Fruit fly (Drosophila melanogaster) S2 (cell line): Measurements from ENCODE around the gene CG3224.

Experiments
- CG8478 ChIP-seq: fragments of >200 bp; optimal IDR thresholded peaks from 2 replicates; lab custom pipeline; 2018
- CTCF ChIP-seq, 2 experiments: fragments of >200 bp; optimal IDR thresholded peaks; 2 replicates each; lab custom pipeline; 2018

CG3224 gene

DNA sequence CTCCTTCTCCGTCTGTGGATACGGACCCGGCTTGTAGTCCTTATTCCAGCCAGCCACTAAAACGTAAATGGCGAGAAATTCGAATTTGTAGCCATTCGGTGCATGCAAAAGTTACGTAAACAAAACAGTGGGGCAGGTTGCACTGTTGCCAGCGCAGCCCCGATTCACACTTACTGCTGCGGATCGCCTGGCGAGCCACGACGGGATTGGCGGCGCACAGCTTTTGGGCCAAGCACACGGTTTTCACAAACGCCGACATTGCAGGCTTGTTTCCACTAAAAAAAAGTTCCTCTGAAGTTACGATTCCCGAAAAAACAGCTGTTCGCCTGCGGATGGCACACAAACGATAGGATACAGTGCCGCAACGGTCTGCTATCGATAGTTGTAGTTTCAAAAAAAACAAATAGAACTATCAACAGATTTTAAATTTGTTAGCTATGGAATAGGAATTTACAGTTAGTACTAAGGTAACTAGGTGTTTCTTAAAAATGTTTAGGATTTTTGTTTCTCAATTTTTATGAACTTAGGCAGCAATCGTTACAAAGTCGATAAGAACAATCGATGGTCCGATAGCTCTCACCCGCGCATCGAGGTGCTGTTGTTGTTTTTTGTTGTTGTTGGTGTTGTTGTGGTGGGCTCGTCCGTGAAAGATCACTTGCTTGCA is 16.7 kb upstream of the CG3224 start, which contains the start of gene Fum1:
Gene Fum1, plus strand, starts transcription at position 599 of the 664 bp plus-strand sequence.
- no peak for TF ChIP-seq CTCF (optimal IDR thresholded peaks at IDR 0.05; lab: Kevin White, UChicago)
- TF ChIP-seq CG8478 (lab: Kevin White, UChicago), result no peak

DNA sequence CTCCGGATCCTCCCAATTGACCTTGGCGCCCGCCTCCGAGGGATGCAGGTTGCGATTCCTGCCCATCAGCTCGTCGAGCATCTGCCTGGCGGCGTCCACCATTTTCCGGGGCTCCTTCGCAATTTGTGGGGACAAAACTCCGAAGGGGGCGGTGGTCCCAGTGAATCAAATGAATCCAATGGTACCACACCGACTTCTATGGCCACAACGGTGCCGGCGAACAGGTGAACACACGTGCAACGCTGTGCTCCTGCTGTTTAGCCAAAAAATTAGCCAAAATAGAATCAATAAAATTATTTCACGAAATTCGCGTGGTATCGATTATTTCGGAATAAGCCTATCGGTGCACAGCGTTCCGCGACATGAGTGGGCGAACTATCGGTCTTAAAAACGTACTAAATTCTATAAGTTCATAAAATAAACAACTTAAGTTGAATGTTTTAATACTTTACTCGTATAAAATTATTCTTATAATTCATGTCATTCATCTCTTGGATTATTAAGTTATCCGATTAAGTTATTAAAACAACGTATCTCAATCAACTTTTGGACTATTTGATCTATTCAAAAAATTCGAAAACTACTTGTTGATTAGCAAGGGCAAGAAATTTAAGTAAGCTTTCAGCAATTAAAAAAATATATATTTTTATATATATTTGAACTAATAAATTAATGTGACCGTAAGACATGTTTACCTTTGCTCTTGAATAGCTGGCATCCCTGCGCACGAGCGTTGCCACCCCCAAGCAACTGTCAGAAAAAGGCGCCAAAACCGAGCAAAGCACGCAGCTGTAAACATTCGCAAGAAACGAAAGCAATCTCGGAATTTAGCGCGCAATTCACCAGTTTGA is 12.6 kb upstream of the CG3224 start, which contains the start of the genes CG3198 and Mcm6:
Gene CG3198, minus strand, starts transcription at position 337 of the 851 bp plus-strand sequence.
Gene Mcm6, plus strand, starts transcription at position 751 of the 851 bp plus-strand sequence.
- no peak for TF ChIP-seq CTCF (optimal IDR thresholded peaks at IDR 0.05; lab: Kevin White, UChicago)
- no peak for TF ChIP-seq CG8478 (lab: Kevin White, UChicago)

DNA sequence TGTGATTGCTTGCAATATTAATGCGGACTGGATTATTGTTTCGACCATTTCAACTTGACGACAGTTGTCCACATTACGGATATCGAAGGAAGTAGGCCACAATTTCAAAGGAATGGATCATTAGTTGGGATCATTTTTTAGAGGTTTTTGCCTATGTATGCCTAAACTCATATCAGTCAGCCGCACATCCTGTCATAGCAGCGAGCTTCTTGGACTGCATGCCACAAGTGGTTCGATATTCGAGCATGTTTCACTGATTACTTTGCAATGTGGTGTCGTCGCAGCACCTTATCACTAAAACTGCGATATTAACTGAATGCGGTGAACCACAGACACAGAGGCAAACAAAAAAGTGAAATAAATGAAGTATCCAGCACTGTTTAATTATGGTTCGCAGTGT is 2.7 kb upstream of the CG3224 start:
- TF ChIP-seq CG8478 (lab: Kevin White, UChicago), result no peak
- TF ChIP-seq CTCF (optimal IDR thresholded peaks at IDR 0.05; lab: Kevin White, UChicago), result no peak

DNA sequence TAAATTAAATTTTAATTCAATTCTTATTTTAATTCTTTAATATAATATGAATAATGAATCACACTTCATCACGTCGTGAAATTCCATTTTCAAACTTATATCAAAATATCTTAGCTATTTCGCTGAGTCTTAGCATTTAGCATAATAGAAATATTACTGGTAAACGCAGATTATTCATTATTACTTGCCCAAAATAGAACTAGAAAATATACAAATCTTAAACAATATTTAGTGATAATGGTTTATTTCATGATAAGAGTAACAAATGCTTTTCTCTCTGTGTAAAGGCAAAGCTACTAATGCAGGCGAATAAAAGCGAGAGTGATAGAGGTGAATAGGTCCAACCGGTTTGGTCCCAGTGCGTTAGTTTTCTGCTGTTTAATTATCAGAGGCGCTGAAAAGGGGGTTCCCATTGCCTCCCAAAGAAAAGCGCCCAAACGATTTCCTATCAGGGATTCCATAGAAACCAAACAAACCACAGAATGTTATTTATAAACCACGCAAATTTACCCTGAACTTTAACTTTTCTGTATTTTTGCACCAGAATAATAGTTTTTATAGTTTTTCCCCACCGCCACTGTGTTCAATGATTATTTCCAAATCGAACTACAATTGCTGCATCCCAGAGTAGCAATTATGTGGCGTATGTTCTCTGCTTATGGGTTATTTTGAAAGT is 1.8 kb upstream of the CG3224 start:
- TF ChIP-seq CG8478 (lab: Kevin White, UChicago) (no peak), CTCF (optimal IDR thresholded peaks at IDR 0.05; lab: Kevin White, UChicago) (no peak)

DNA sequence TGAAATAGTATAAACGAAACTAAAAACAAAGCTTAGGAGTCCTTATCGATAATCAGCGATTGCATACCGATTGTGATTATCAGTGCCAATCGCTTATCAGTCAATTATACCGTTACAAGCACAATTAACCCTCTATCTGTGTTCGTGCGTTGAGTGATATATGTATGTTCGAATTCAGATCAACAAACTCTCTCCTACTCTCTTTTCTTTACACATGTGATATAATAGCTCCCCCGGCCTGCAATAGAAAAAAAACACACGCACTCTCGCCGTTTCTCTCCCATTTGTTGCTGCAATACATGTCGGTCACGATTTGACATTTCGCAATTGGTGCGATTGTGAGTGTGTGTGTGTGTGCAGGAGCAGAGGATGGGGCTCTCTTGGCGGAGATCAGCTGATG is 1.1 kb upstream of the CG3224 start:
- TF ChIP-seq CG8478 (lab: Kevin White, UChicago) (no peak), CTCF (optimal IDR thresholded peaks at IDR 0.05; lab: Kevin White, UChicago) (no peak)

DNA sequence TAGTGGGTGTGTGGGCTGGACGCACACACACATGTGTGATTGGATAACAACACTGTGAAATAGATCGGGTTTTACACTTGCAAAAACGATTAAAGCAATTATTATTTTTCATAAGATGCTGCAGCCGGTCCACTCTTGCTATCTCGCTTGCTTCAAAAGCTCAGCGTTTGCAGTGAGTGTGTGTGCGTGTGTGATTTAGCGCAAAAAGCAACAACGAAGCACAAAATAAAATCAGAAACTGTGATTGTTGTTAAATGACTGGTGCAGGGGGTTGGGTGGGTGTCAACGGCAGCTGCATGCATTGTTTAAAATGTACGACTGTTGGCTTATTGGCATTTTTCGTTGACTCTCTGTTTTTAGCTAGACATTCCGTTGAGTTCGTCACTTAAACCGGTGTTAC is 618 bp upstream of the CG3224 start:
- TF ChIP-seq CTCF (optimal IDR thresholded peaks at IDR 0.05; lab: Kevin White, UChicago) (no peak), CG8478 (lab: Kevin White, UChicago) (no peak)

DNA sequence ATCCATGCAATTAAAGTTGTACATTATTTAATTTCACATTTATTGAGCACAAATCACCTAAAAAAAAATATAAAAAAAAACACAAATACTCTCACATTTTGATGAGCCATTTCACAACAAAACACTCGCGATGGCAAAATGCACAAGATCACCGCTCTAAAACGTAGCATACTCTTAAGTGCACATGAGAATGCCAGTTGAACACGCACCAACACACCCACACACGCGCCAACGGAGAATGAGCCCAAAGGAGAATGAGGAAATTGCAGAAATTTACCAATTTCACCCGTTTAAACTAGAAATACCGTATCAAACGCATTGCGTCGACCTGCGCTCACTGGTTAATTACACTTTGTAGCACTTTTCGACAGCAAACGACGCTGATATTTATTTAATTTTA is 1.3 kb downstream of the CG3224 start:
- TF ChIP-seq CG8478 (lab: Kevin White, UChicago), result no peak
- no peak for TF ChIP-seq CTCF (optimal IDR thresholded peaks at IDR 0.05; lab: Kevin White, UChicago)

DNA sequence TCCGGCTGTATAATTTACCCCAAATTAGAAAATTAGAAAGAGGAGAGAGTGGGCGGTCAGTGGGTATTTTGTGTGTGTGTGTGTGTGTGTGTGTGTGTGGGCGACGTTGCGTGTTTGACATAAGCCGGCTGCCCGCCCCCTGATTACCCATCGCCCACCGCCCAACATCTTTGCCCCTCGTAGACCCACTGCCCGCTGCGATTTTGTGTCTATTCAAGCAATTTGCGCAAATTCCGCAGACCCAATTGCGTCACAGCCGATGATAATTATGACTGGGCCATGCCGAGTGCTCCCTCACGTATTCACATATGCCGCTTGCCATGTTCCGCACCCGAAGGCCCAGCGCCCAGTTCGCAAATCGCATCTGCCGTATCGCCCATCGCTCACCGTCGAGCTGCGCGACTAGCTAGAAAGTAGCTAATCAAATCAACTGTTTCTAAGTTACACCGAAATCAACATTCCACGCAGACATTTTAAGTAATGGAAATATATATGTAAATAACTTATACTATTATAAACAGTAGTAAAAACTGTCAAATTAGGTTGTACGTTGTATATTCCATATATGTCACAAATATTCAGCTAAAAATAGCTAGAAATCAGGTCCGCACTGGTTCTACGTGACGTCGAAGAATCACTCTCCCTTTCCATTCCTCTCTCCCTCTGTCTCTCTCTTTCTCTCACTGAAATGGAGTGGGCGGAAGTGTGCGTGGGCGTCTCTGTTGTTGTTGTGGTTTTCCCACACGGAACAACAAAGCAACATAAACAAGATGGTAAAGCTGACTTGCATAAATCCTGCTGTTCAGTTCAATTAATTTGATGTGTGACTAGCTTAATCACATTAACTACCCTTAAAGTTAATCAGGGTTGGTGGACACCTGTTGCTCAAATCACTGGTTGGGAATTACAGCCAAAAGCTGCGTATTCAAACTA is 4.4 kb downstream of the CG3224 start:
- TF ChIP-seq CTCF (optimal IDR thresholded peaks at IDR 0.05; lab: Kevin White, UChicago) (no peak), CG8478 (lab: Kevin White, UChicago) (no peak)

DNA sequence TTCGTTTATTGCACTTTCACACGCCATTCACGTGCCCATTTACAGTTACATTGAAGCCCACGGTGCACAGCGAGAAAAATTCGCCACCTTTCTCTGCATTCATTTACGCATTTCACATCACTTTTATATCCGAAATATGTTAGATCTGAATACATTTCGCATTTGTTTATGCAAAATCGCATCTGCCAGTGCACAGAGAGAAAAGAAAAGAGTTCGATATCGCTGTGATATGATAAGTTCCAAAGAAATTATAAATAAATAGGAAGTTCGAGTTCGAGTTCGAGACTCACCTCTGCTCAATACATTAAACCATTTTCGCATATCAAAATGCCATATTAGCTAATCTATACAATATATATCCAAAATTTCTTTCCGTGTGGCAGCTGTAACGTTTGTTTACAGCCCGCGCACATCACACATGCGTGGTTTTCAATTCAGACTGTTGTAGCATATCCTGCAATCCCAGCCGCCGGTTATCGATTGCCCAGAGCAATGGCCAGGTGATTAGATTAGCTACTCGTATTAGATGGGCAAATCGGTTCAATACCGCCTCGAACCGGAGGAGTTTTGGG is 5.2 kb downstream of the CG3224 start:
- TF ChIP-seq CTCF (optimal IDR thresholded peaks at IDR 0.05; lab: Kevin White, UChicago) (no peak), CG8478 (lab: Kevin White, UChicago) (no peak)

DNA sequence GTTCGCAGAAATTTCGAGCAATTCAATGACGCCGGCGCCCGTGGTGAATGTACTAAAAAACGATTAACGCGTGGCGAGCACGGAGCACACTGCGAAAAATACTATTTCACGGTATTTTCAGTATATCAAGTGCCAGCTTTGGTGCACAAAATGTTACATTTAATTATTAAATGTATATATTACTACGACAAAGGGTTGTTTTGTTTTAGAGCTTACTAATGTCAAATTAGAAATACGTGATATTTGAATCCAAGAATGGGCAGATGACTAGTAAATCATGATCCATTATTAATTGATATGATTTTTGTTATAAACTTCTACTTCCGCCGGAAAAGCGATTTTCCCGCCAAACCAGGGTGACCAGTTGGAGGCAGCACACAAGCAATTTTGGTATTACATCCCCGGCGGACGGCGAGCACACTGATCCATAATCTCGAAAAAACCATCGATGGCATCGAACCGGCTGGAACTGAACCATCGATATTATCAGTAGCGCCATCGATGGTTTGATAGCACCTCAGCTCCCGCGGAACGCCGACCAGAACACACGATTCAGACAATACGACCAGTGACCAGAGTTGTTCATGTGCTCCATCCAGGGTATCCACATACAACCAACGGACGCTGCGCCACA is 6.9 kb downstream of the CG3224 start, which contains the start of the genes CG3226 and Cdc7:
Gene CG3226, minus strand, starts transcription at position 51 of the 634 bp plus-strand sequence.
Gene Cdc7, plus strand, starts transcription at position 344 of the 634 bp plus-strand sequence.
- TF ChIP-seq CG8478 (lab: Kevin White, UChicago) (no peak), CTCF (optimal IDR thresholded peaks at IDR 0.05; lab: Kevin White, UChicago) (peak in 1 of 2 experiments; percentile 39)

DNA sequence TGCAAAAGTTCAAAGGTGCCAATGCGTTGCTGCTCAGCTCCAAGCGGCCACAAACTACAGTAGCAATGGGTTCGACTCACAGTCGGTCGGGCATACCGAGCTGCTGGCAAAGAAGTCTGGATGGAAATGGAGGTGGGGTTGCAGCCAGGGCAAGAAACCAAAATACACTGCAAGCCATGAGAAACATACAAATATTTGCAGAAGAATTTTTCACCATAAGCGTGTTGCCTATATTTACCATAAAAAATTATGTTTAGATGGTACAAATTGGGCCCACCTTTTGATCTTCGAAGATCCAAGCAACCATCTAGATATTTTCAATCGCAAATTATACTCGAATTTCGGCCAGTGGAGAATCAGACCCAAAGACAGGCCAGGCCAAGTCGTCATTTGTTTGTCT is 14.4 kb downstream of the CG3224 start:
- no peak for TF ChIP-seq CG8478 (lab: Kevin White, UChicago)
- no peak for TF ChIP-seq CTCF (optimal IDR thresholded peaks at IDR 0.05; lab: Kevin White, UChicago)

DNA sequence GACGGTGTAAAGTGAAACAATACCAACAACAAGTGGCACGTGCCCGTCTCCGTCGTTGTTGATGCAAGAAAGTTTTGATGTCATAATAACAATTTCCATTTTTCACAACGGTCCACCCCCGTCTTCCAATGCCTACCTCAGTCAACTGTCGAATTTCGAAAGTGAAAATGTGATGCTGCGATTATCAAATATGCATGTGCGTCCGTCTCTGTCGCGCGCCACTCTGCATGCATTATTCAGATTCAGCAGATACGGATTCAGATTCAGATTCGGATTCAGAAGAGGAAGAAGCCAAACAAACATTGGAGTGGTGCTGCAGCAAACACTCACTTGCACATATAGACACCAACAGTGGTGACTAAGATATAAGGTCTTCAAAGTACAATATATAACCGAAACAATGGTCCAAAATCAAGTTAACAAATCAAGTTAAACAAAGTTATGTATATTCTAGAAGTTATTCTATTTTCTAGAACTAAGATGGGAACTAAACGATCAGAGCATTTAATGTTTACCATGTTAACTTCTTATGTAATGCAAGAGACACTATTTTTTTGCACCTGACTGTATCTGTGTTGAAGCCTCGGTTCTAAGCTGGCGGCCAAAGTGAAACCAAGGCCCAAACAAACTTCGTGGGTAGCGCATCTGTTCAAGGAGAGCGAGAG is 18.5 kb downstream of the CG3224 start:
- TF ChIP-seq CTCF (optimal IDR thresholded peaks at IDR 0.05; lab: Kevin White, UChicago) (no peak), CG8478 (lab: Kevin White, UChicago) (no peak)
